Worm (Caenorhabditis elegans) whole organism, mixed stage, embryonic: ENCODE measurements around the gene bar-1.
A peak's percentile ranks its signal among the peaks of the same experiment; 100 is the strongest.

ENCODE experiments used
- M03D4.4 ChIP-seq: sonication (generic microtip); optimal IDR thresholded peaks from 2 replicates; lab custom pipeline; 2017; ENCODE audit warnings: mild to moderate bottlenecking, missing genetic modification characterization, missing compliant biosample characterization
- bed-3 ChIP-seq: fragments of 200-800 bp; sonication (Bioruptor generic); optimal IDR thresholded peaks from 3 replicates; lab custom pipeline; 2018; ENCODE audit warnings: mild to moderate bottlenecking, missing genetic modification characterization, moderate library complexity, missing compliant biosample characterization
- blmp-1 ChIP-seq: fragments of 150-350 bp; optimal IDR thresholded peaks from 2 replicates; lab custom pipeline; 2014; ENCODE audit warnings: missing biosample characterization, missing genetic modification characterization
- ceh-39 ChIP-seq: fragments of 150-350 bp; optimal IDR thresholded peaks from 2 replicates; lab custom pipeline; 2014; ENCODE audit warnings: missing biosample characterization, missing genetic modification characterization
- ceh-83 ChIP-seq: fragments of 200-800 bp; sonication (Bioruptor generic); optimal IDR thresholded peaks from 2 replicates; lab custom pipeline; 2018; ENCODE audit warnings: mild to moderate bottlenecking, missing genetic modification characterization, missing compliant biosample characterization
- ces-1 ChIP-seq: fragments of 150-350 bp; optimal IDR thresholded peaks from 2 replicates; lab custom pipeline; 2014; ENCODE audit warnings: missing biosample characterization, missing genetic modification reagents, missing genetic modification characterization
- cnd-1 ChIP-seq: fragments of 200-800 bp; sonication (Bioruptor generic); optimal IDR thresholded peaks from 2 replicates; lab custom pipeline; 2018; ENCODE audit warnings: mild to moderate bottlenecking, missing genetic modification characterization, missing compliant biosample characterization
- drap-1 ChIP-seq: fragments of 200-800 bp; sonication (Bioruptor generic); optimal IDR thresholded peaks from 3 replicates; lab custom pipeline; 2018; ENCODE audit warnings: mild to moderate bottlenecking, missing genetic modification characterization, missing compliant biosample characterization
- elt-1 ChIP-seq: sonication (generic microtip); optimal IDR thresholded peaks from 2 replicates; lab custom pipeline; 2017; ENCODE audit warnings: missing genetic modification characterization, mild to moderate bottlenecking, missing compliant biosample characterization, antibody characterized with exemption, moderate library complexity, borderline replicate concordance; ENCODE audit not compliant: insufficient read depth
- elt-3 ChIP-seq: fragments of 150-350 bp; optimal IDR thresholded peaks from 2 replicates; lab custom pipeline; 2014; ENCODE audit warnings: missing biosample characterization, missing genetic modification characterization
- ham-2 ChIP-seq: fragments of 200-800 bp; sonication (Bioruptor generic); optimal IDR thresholded peaks from 2 replicates; lab custom pipeline; 2018; ENCODE audit warnings: mild to moderate bottlenecking, missing genetic modification characterization, missing compliant biosample characterization
- hlh-1 ChIP-seq: fragments of 150-350 bp; optimal IDR thresholded peaks from 2 replicates; lab custom pipeline; 2014; ENCODE audit warnings: missing biosample characterization, missing genetic modification reagents, missing genetic modification characterization
- lin-13 ChIP-seq: fragments of 150-350 bp; optimal IDR thresholded peaks from 2 replicates; lab custom pipeline; 2014; ENCODE audit warnings: missing biosample characterization, missing genetic modification characterization
- lsy-2 ChIP-seq: fragments of 150-350 bp; optimal IDR thresholded peaks from 2 replicates; lab custom pipeline; 2014; ENCODE audit warnings: missing biosample characterization, missing genetic modification characterization
- mab-5 ChIP-seq: fragments of 150-350 bp; optimal IDR thresholded peaks from 2 replicates; lab custom pipeline; 2014; ENCODE audit warnings: missing biosample characterization, missing genetic modification characterization
- mep-1 ChIP-seq: fragments of 150-350 bp; optimal IDR thresholded peaks from 2 replicates; lab custom pipeline; 2017; ENCODE audit warnings: missing biosample characterization, missing genetic modification reagents, missing genetic modification characterization, inconsistent platforms
- mls-2 ChIP-seq: sonication (generic microtip); optimal IDR thresholded peaks from 2 replicates; lab custom pipeline; 2016; ENCODE audit warnings: mild to moderate bottlenecking, missing genetic modification characterization, moderate library complexity, missing compliant biosample characterization
- nhr-12 ChIP-seq: fragments of 150-350 bp; optimal IDR thresholded peaks from 2 replicates; lab custom pipeline; 2014; ENCODE audit warnings: missing biosample characterization, missing genetic modification characterization
- nhr-2 ChIP-seq: fragments of 150-350 bp; optimal IDR thresholded peaks from 2 replicates; lab custom pipeline; 2014; ENCODE audit warnings: missing biosample characterization, missing genetic modification characterization
- nhr-237 ChIP-seq: fragments of 150-350 bp; optimal IDR thresholded peaks from 2 replicates; lab custom pipeline; 2014; ENCODE audit warnings: missing biosample characterization, missing genetic modification characterization
- nhr-76 ChIP-seq: sonication (generic microtip); optimal IDR thresholded peaks from 2 replicates; lab custom pipeline; 2017; ENCODE audit warnings: missing biosample characterization, missing genetic modification characterization
- pha-4 ChIP-seq: fragments of 150-350 bp; optimal IDR thresholded peaks from 2 replicates; lab custom pipeline; 2018; ENCODE audit warnings: missing biosample characterization, missing genetic modification reagents, missing genetic modification characterization
- sem-2 ChIP-seq: fragments of 200-800 bp; sonication (Bioruptor generic); optimal IDR thresholded peaks from 2 replicates; lab custom pipeline; 2018; ENCODE audit warnings: mild to moderate bottlenecking, missing genetic modification characterization, missing compliant biosample characterization
- snpc-4 ChIP-seq: fragments of 150-350 bp; optimal IDR thresholded peaks from 2 replicates; lab custom pipeline; 2014; ENCODE audit warnings: missing biosample characterization, missing genetic modification characterization
- sptf-1 ChIP-seq: sonication (generic microtip); optimal IDR thresholded peaks from 2 replicates; lab custom pipeline; 2017; ENCODE audit warnings: mild to moderate bottlenecking, missing genetic modification characterization, moderate library complexity, missing compliant biosample characterization
- tbx-8 ChIP-seq: fragments of 200-800 bp; sonication (Bioruptor generic); optimal IDR thresholded peaks from 2 replicates; lab custom pipeline; 2018; ENCODE audit warnings: mild to moderate bottlenecking, missing genetic modification characterization, moderate library complexity, missing compliant biosample characterization
- unc-120 ChIP-seq: sonication (generic microtip); optimal IDR thresholded peaks from 2 replicates; lab custom pipeline; 2017; ENCODE audit warnings: missing genetic modification characterization, missing compliant biosample characterization; ENCODE audit not compliant: poor library complexity, severe bottlenecking
- zip-8 ChIP-seq: fragments of 150-350 bp; optimal IDR thresholded peaks from 2 replicates; lab custom pipeline; 2014; ENCODE audit warnings: missing biosample characterization, missing genetic modification characterization

Gene bar-1

DNA sequence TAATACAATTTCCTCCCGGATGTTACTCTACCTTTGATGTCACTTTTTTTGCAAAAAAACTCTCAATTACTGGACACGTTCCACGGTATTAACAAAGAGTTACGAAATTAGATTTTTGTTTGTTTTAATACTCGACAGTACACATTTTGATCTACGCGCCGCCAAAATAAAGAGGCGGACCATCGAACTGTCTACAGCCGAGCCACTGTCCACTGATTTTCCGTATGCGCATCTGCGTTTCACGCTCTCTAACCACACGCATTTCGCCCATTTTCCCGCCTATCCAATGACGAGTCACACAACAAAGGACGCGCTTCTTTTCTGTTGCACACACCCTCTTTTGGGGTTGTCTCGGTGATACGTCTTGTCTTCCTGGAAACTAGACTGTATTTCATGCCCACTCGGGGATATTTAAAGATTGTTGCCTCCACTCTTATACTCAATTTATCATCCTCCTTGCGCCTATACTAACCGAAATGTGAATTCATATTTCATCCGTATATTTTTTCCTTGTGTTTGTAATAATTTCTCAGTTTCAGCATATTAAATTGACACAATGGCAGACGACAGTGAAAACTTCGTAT lies 29.5 kb upstream of the bar-1 start, which contains the start of gene C55B6.1:
Gene C55B6.1, plus strand, starts transcription at position 534 of the 584 bp plus-strand sequence.
- no peak for TF ChIP-seq unc-120 (tag; lab: Kevin White, UChicago)
- no peak for TF ChIP-seq mls-2 (tag; lab: Kevin White, UChicago)
- no peak for TF ChIP-seq zip-8 (tag; lab: Kevin White, UChicago)
- no peak for TF ChIP-seq ceh-39
- no peak for TF ChIP-seq sem-2 (GFP tag; lab: Kevin White, UChicago)
- no peak for TF ChIP-seq mab-5 (tag; lab: Kevin White, UChicago)
- TF ChIP-seq hlh-1 = no peak
- TF ChIP-seq tbx-8 (GFP tag; lab: Kevin White, UChicago) = no peak
- no peak for TF ChIP-seq pha-4 (tag; lab: Kevin White, UChicago)
- TF ChIP-seq cnd-1 = no peak
- TF ChIP-seq, all 35 proteins: peak for 0

DNA sequence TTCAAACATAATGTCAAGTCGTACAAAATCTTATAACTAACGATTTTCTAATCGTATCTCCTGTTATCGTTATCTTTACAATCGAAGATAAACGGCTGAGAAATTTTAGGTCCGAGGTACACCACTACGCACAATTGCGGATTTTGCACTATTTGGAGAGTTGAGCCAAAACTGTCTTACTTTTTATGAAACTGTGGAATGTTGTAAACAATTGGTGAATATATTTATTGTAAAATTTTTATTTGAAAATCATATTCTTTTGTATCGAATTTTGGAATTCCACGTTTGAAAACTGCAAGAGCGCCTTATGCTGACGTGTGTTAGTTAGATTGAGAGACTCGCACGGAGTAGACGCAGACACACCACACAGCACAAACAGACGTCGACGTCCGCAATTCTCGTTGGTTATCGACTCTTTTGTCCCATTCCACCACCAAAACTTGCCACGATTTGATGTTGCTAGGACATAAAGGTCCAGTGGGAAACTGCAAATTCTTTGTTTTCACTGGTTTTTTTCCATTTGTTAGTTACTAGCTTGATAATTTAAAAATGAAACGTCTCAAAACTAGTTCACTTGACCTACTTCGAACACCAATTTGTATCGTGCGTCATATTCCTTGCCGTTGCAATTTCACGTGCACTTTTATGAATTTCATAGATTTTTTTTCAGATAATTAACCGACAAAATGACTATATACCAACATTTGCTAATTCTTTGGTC lies 23.6 kb upstream of the bar-1 start, which contains the start of gene dnj-7:
Gene dnj-7, plus strand, starts transcription at position 671 of the 721 bp plus-strand sequence.
- TF ChIP-seq lsy-2 (tag; lab: Kevin White, UChicago) (peak; percentile 26), mep-1 (tag; lab: Kevin White, UChicago) (peak; percentile 11), ceh-39 (peak; percentile 17), elt-1 (tag; lab: Kevin White, UChicago) (peak; percentile 33), unc-120 (tag; lab: Kevin White, UChicago) (peak; percentile 32), tbx-8 (GFP tag; lab: Kevin White, UChicago) (peak; percentile 24), snpc-4 (tag; lab: Kevin White, UChicago) (no peak), sem-2 (GFP tag; lab: Kevin White, UChicago) (no peak), elt-3 (tag; lab: Kevin White, UChicago) (peak; percentile 62), ces-1 (peak; percentile 50), cnd-1 (no peak), M03D4.4 (tag; lab: Kevin White, UChicago) (peak; percentile 11)

- TF ChIP-seq snpc-4 (tag; lab: Kevin White, UChicago) = no peak
- no peak for TF ChIP-seq nhr-76
- no peak for TF ChIP-seq bed-3 (GFP tag; lab: Kevin White, UChicago)
- TF ChIP-seq nhr-2 (tag; lab: Kevin White, UChicago) = no peak
- TF ChIP-seq sptf-1 = no peak
- no peak for TF ChIP-seq blmp-1 (tag; lab: Kevin White, UChicago)
- TF ChIP-seq sem-2 (GFP tag; lab: Kevin White, UChicago) = no peak
- TF ChIP-seq nhr-237 (tag; lab: Kevin White, UChicago) = no peak
- no peak for TF ChIP-seq ces-1
Observed at ce11 chrX:7191882-7192281, 21.5 kb upstream of the bar-1 start, which contains the start of gene C55B6.7. Gene C55B6.7 (minus strand): TSS chrX:7191982.

ce11 chrX:7187602-7188001 lies 17.2 kb upstream of the bar-1 start, which contains the start of gene C55B6.4:
Gene C55B6.4 (minus strand): TSS chrX:7187702.
- TF ChIP-seq drap-1 (GFP tag; lab: Kevin White, UChicago) (no peak), lin-13 (tag; lab: Kevin White, UChicago) (no peak), ceh-83 (GFP tag; lab: Kevin White, UChicago) (no peak), nhr-2 (tag; lab: Kevin White, UChicago) (no peak), nhr-12 (tag; lab: Kevin White, UChicago) (no peak), sem-2 (GFP tag; lab: Kevin White, UChicago) (no peak), sptf-1 (no peak), ces-1 (no peak), bed-3 (GFP tag; lab: Kevin White, UChicago) (no peak), tbx-8 (GFP tag; lab: Kevin White, UChicago) (no peak), elt-1 (tag; lab: Kevin White, UChicago) (no peak), zip-8 (tag; lab: Kevin White, UChicago) (no peak)

ce11 chrX:7181627-7182026 lies 11.2 kb upstream of the bar-1 start:
- TF ChIP-seq drap-1 (GFP tag; lab: Kevin White, UChicago) (peak; percentile 3), ces-1 (peak; percentile 19), mab-5 (tag; lab: Kevin White, UChicago) (no peak), lsy-2 (tag; lab: Kevin White, UChicago) (peak; percentile 37), ham-2 (GFP tag; lab: Kevin White, UChicago) (no peak), pha-4 (tag; lab: Kevin White, UChicago) (peak; percentile 86), sptf-1 (no peak), elt-3 (tag; lab: Kevin White, UChicago) (peak; percentile 72), hlh-1 (peak; percentile 36), unc-120 (tag; lab: Kevin White, UChicago) (no peak), nhr-237 (tag; lab: Kevin White, UChicago) (peak; percentile 92), cnd-1 (peak; percentile 25)
